Fruit fly (Drosophila melanogaster): Measurements from ENCODE around the gene E5.

E5 gene

dm6 chr3R:13914760-13915417, 40.2 kb upstream of the E5 start (continued):
- TF ChIP-seq sens (GFP tag), result peak; percentile 97
- TF ChIP-seq CG8924 (tag; optimal IDR thresholded peaks at IDR 0.05), result peak; percentile 74
- peak; percentile 75 for TF ChIP-seq slbo (GFP tag; IDR thresholded peaks at IDR 0.05)
- peak; percentile 65 for TF ChIP-seq CG7556 (GFP tag; optimal IDR thresholded peaks at IDR 0.05)
- peak; percentile 93 for TF ChIP-seq ci (GFP tag; IDR thresholded peaks at IDR 0.05)
- no peak for TF ChIP-seq stwl (tag; optimal IDR thresholded peaks at IDR 0.05)
- peak; percentile 71 to 74 for TF ChIP-seq dpn (GFP tag; optimal IDR thresholded peaks at IDR 0.05)
- TF ChIP-seq CG6654 (GFP tag; optimal IDR thresholded peaks at IDR 0.05), result peak; percentile 24
- peak; percentile 52 for TF ChIP-seq twi (tag; optimal IDR thresholded peaks at IDR 0.05)
- TF ChIP-seq gt (GFP tag; IDR thresholded peaks at IDR 0.05), result 0 out of 2 replicates have a peak, but pooled peaks have one; percentile 17
- TF ChIP-seq CG10543 (GFP tag; optimal IDR thresholded peaks at IDR 0.05), result peak; percentile 25
- TF ChIP-seq lab (GFP tag; optimal IDR thresholded peaks at IDR 0.05), result peak; percentile 79
- TF ChIP-seq Stat92E (GFP tag; optimal IDR thresholded peaks at IDR 0.05), result no peak
- TF ChIP-seq Med (GFP tag), result peak; percentile 97
- peak in 1 of 2 experiments; percentile 80 for TF ChIP-seq bsh (GFP tag; optimal IDR thresholded peaks at IDR 0.05)
- TF ChIP-seq Scr (GFP tag; IDR thresholded peaks at IDR 0.05; ENCODE audit: partially characterized antibody), result no peak
- peak; percentile 22 for TF ChIP-seq CG10565 (GFP tag; optimal IDR thresholded peaks at IDR 0.05)
- TF ChIP-seq HLH54F (GFP tag; optimal IDR thresholded peaks at IDR 0.05), result peak; percentile 41
- peak; percentile 56 for TF ChIP-seq sqz (GFP tag; optimal IDR thresholded peaks at IDR 0.05)
- TF ChIP-seq Lim3 (GFP tag; IDR thresholded peaks at IDR 0.05), result no peak
- TF ChIP-seq Side (GFP tag; optimal IDR thresholded peaks at IDR 0.05), result peak; percentile 74
- TF ChIP-seq CG10979 (tag; optimal IDR thresholded peaks at IDR 0.05), result peak; percentile 78
- no peak for TF ChIP-seq fd102C (GFP tag; optimal IDR thresholded peaks at IDR 0.05)
- no peak for TF ChIP-seq zen2 (GFP tag; IDR thresholded peaks at IDR 0.05; ENCODE audit: partially characterized antibody)
- peak; percentile 31 for TF ChIP-seq Nf-YC (tag; optimal IDR thresholded peaks at IDR 0.05)
- TF ChIP-seq CG2129 (GFP tag; IDR thresholded peaks at IDR 0.05; ENCODE audit: partially characterized antibody), result no peak
- TF ChIP-seq CG3995 (GFP tag; optimal IDR thresholded peaks at IDR 0.05), result peak; percentile 15
- peak; percentile 74 for TF ChIP-seq chn (GFP tag; optimal IDR thresholded peaks at IDR 0.05)
- TF ChIP-seq CG7786 (GFP tag; optimal IDR thresholded peaks at IDR 0.05), result peak; percentile 64
- peak; percentile 82 for TF ChIP-seq pnt (GFP tag; optimal IDR thresholded peaks at IDR 0.05)
- TF ChIP-seq tx (GFP tag; optimal IDR thresholded peaks at IDR 0.05), result peak; percentile 68
- TF ChIP-seq CG8089 (GFP tag; optimal IDR thresholded peaks at IDR 0.05), result peak; percentile 35
- peak; percentile 46 for TF ChIP-seq kah (GFP tag; optimal IDR thresholded peaks at IDR 0.05)
- TF ChIP-seq Adf1 (GFP tag; IDR thresholded peaks at IDR 0.05), result no peak
- peak; percentile 62 for TF ChIP-seq CG14050 (GFP tag; IDR thresholded peaks at IDR 0.05)
- peak; percentile 72 for TF ChIP-seq zen (tag; optimal IDR thresholded peaks at IDR 0.05)
- 0 out of 3 replicates have a peak, but pooled peaks have one; percentile 13 for TF ChIP-seq C15 (GFP tag; IDR thresholded peaks at IDR 0.05)
- peak; percentile 38 for TF ChIP-seq jing (GFP tag; optimal IDR thresholded peaks at IDR 0.05)
- TF ChIP-seq CG15269 (tag; optimal IDR thresholded peaks at IDR 0.05), result peak; percentile 74
- TF ChIP-seq CG17385 (GFP tag; optimal IDR thresholded peaks at IDR 0.05), result peak; percentile 68
- TF ChIP-seq CG7963 (GFP tag; IDR thresholded peaks at IDR 0.05; ENCODE audit: partially characterized antibody), result no peak
- TF ChIP-seq NK7.1 (GFP tag; optimal IDR thresholded peaks at IDR 0.05), result peak; percentile 35
- TF ChIP-seq CG13424 (tag; optimal IDR thresholded peaks at IDR 0.05), result peak; percentile 79
- peak; percentile 60 for TF ChIP-seq salm (tag; optimal IDR thresholded peaks at IDR 0.05)
- TF ChIP-seq Hey (tag; optimal IDR thresholded peaks at IDR 0.05), result no peak
- TF ChIP-seq CG12769 (tag; optimal IDR thresholded peaks at IDR 0.05), result peak; percentile 77
- TF ChIP-seq Rx (GFP tag; IDR thresholded peaks at IDR 0.05), result peak; percentile 76
- peak; percentile 81 for TF ChIP-seq pum (GFP tag; optimal IDR thresholded peaks at IDR 0.05)
- TF ChIP-seq CG31441 (GFP tag; IDR thresholded peaks at IDR 0.05), result peak; percentile 83

Measured in whole organism, embryonic.